Fruit fly (Drosophila melanogaster) whole organism, prepupa: ENCODE results near the gene CG44227.

Experiments
- CG10669 ChIP-seq: fragments of 200-800 bp; sonication (Bioruptor generic); optimal IDR thresholded peaks from 3 replicates; lab custom pipeline; 2018; ENCODE audit warnings: missing biosample characterization, mild to moderate bottlenecking, missing genetic modification characterization, moderate library complexity
- CG11294 ChIP-seq: fragments of 200-800 bp; sonication (Bioruptor generic); IDR thresholded peaks from 2 replicates; pipeline ENCODE4 v1.3.6; 2022; ENCODE audit warnings: missing biosample characterization, missing genetic modification characterization
- CG11762 ChIP-seq: fragments of 200-800 bp; sonication (Bioruptor generic); optimal IDR thresholded peaks from 3 replicates; lab custom pipeline; 2016; ENCODE audit warnings: missing biosample characterization, missing genetic modification characterization; ENCODE audit not compliant: insufficient read depth
- CG11902 ChIP-seq: fragments of 200-800 bp; sonication (Bioruptor generic); optimal IDR thresholded peaks from 3 replicates; lab custom pipeline; 2016; ENCODE audit warnings: missing biosample characterization, missing genetic modification characterization
- CG15336 ChIP-seq: fragments of 200-800 bp; sonication (Bioruptor generic); IDR thresholded peaks from 2 replicates; pipeline ENCODE4 v1.3.6; 2022; ENCODE audit warnings: missing biosample characterization, missing genetic modification characterization
- CG1621 ChIP-seq: fragments of 200-800 bp; sonication (Bioruptor generic); optimal IDR thresholded peaks from 3 replicates; lab custom pipeline; 2018; ENCODE audit warnings: missing biosample characterization, mild to moderate bottlenecking, missing genetic modification characterization
- CG16779 ChIP-seq: fragments of 200-800 bp; sonication (Bioruptor generic); optimal IDR thresholded peaks from 3 replicates; lab custom pipeline; 2017; ENCODE audit warnings: missing biosample characterization, mild to moderate bottlenecking, missing genetic modification characterization
- CG31627 ChIP-seq: fragments of 200-800 bp; sonication (Bioruptor generic); optimal IDR thresholded peaks from 3 replicates; lab custom pipeline; 2016; ENCODE audit warnings: missing biosample characterization, missing genetic modification characterization
- CG34406 ChIP-seq: fragments of 200-800 bp; sonication (Bioruptor generic); optimal IDR thresholded peaks from 3 replicates; lab custom pipeline; 2016; ENCODE audit warnings: missing biosample characterization, missing genetic modification characterization
- CG3919 ChIP-seq: fragments of 200-800 bp; sonication (Bioruptor generic); optimal IDR thresholded peaks from 3 replicates; lab custom pipeline; 2016; ENCODE audit warnings: missing biosample characterization, missing genetic modification characterization
- CG6163 ChIP-seq: fragments of 200-800 bp; sonication (Bioruptor generic); IDR thresholded peaks from 3 replicates; pipeline ENCODE4 v1.3.6; 2022; ENCODE audit warnings: missing biosample characterization, missing genetic modification characterization
- CG6276 ChIP-seq: fragments of 200-800 bp; sonication (Bioruptor generic); optimal IDR thresholded peaks from 2 replicates; lab custom pipeline; 2017; ENCODE audit warnings: missing biosample characterization, mild to moderate bottlenecking, missing genetic modification characterization
- CG6792 ChIP-seq: fragments of 200-800 bp; sonication (Bioruptor generic); optimal IDR thresholded peaks from 3 replicates; lab custom pipeline; 2016; ENCODE audit warnings: missing biosample characterization, missing genetic modification characterization
- CG6808 ChIP-seq: fragments of 200-800 bp; sonication (Bioruptor generic); optimal IDR thresholded peaks from 3 replicates; lab custom pipeline; 2017; ENCODE audit warnings: missing biosample characterization, missing genetic modification characterization, mild to moderate bottlenecking, moderate library complexity, missing genetic modification reagents
- CG6854 ChIP-seq: fragments of 200-800 bp; sonication (Bioruptor generic); optimal IDR thresholded peaks from 2 replicates; lab custom pipeline; 2017; ENCODE audit warnings: missing biosample characterization, mild to moderate bottlenecking, missing genetic modification characterization
- CG7368 ChIP-seq: fragments of 200-800 bp; sonication (Bioruptor generic); optimal IDR thresholded peaks from 3 replicates; lab custom pipeline; 2016; ENCODE audit warnings: missing biosample characterization, missing genetic modification characterization
- CG8119 ChIP-seq: fragments of 200-800 bp; sonication (Bioruptor generic); IDR thresholded peaks from 3 replicates; pipeline ENCODE4 v1.3.6; 2022; ENCODE audit warnings: missing biosample characterization, missing genetic modification characterization
- CG8632 ChIP-seq: fragments of 200-800 bp; sonication (Bioruptor generic); optimal IDR thresholded peaks from 3 replicates; lab custom pipeline; 2016; ENCODE audit warnings: missing biosample characterization, missing genetic modification characterization
- Eip75B ChIP-seq: fragments of 200-800 bp; sonication (Bioruptor generic); optimal IDR thresholded peaks from 3 replicates; lab custom pipeline; 2016; ENCODE audit warnings: missing biosample characterization, missing genetic modification characterization
- Eip78C ChIP-seq: fragments of 200-800 bp; sonication (Bioruptor generic); peaks from one replicate; lab custom pipeline; 2016; ENCODE audit warnings: missing biosample characterization, missing genetic modification characterization
- Eip93F ChIP-seq: fragments of 200-800 bp; sonication (Bioruptor generic); optimal IDR thresholded peaks from 2 replicates; lab custom pipeline; 2016; ENCODE audit warnings: missing biosample characterization, mild to moderate bottlenecking, missing genetic modification characterization
- Ets96B ChIP-seq: fragments of 200-800 bp; optimal IDR thresholded peaks from 2 replicates; lab custom pipeline; 2019; ENCODE audit warnings: missing biosample characterization, mild to moderate bottlenecking, missing genetic modification characterization, moderate library complexity
- Gug ChIP-seq: fragments of 200-800 bp; sonication (Bioruptor generic); IDR thresholded peaks from 2 replicates; pipeline ENCODE4 v1.3.6; 2022; ENCODE audit warnings: missing biosample characterization, missing genetic modification characterization
- Hr38 ChIP-seq: sonication (Bioruptor generic); optimal IDR thresholded peaks from 2 replicates; lab custom pipeline; 2016; ENCODE audit warnings: missing biosample characterization, missing genetic modification characterization
- Met ChIP-seq: fragments of 200-800 bp; sonication (Bioruptor generic); optimal IDR thresholded peaks from 3 replicates; lab custom pipeline; 2016; ENCODE audit warnings: missing biosample characterization, missing genetic modification characterization
- OdsH ChIP-seq: fragments of 200-800 bp; sonication (Bioruptor generic); optimal IDR thresholded peaks from 3 replicates; lab custom pipeline; 2016; ENCODE audit warnings: missing biosample characterization, missing genetic modification characterization
- acj6 ChIP-seq: fragments of 200-800 bp; sonication (Bioruptor generic); optimal IDR thresholded peaks from 3 replicates; lab custom pipeline; 2016; ENCODE audit warnings: missing biosample characterization, missing genetic modification characterization
- dac ChIP-seq: fragments of 200-800 bp; sonication (Bioruptor generic); optimal IDR thresholded peaks from 2 replicates; lab custom pipeline; 2017; ENCODE audit warnings: missing biosample characterization, mild to moderate bottlenecking, missing genetic modification characterization
- dsx ChIP-seq: fragments of 200-800 bp; optimal IDR thresholded peaks from 3 replicates; lab custom pipeline; 2019; ENCODE audit warnings: missing biosample characterization, mild to moderate bottlenecking, missing genetic modification characterization, moderate library complexity; ENCODE audit not compliant: poor library complexity, severe bottlenecking
- eg ChIP-seq: fragments of 200-800 bp; sonication (Bioruptor generic); IDR thresholded peaks from 3 replicates; pipeline ENCODE4 v1.3.6; 2022; ENCODE audit warnings: missing biosample characterization, missing genetic modification characterization
- esn ChIP-seq: fragments of 200-800 bp; sonication (Bioruptor generic); optimal IDR thresholded peaks from 2 replicates; lab custom pipeline; 2016; ENCODE audit warnings: missing biosample characterization, mild to moderate bottlenecking, missing genetic modification characterization, moderate library complexity
- fd85E ChIP-seq: fragments of 200-800 bp; sonication (Bioruptor generic); optimal IDR thresholded peaks from 3 replicates; lab custom pipeline; 2016; ENCODE audit warnings: missing biosample characterization, missing genetic modification characterization
- lz ChIP-seq: fragments of 200-800 bp; sonication (Bioruptor generic); optimal IDR thresholded peaks from 3 replicates; lab custom pipeline; 2016; ENCODE audit warnings: missing biosample characterization, missing genetic modification characterization
- pdm3 ChIP-seq: fragments of 200-800 bp; sonication (Bioruptor generic); optimal IDR thresholded peaks from 3 replicates; lab custom pipeline; 2016; ENCODE audit warnings: missing biosample characterization, missing genetic modification characterization
- ss ChIP-seq, 2 experiments: fragments of 200-800 bp; sonication (Bioruptor generic); optimal IDR thresholded peaks; 2 replicates in 1 of 2; 3 replicates in 1 of 2; lab custom pipeline; 2017 to 2018; ENCODE audit warnings: mild to moderate bottlenecking in 2 of 2, missing biosample characterization in 2 of 2, missing genetic modification characterization in 2 of 2, moderate library complexity in 1 of 2
- svp ChIP-seq: fragments of 200-800 bp; sonication (Bioruptor generic); peaks from one replicate; lab custom pipeline; 2016; ENCODE audit warnings: missing biosample characterization, missing genetic modification characterization
- vri ChIP-seq: fragments of 200-800 bp; sonication (Bioruptor generic); optimal IDR thresholded peaks from 3 replicates; lab custom pipeline; 2016; ENCODE audit warnings: missing biosample characterization, mild to moderate bottlenecking, missing genetic modification characterization

The CG44227 gene

dm6 chr3R:8722962-8723548 is 38.1 kb upstream of the CG44227 start, which contains the start of gene nom:
Gene nom, plus strand, starts transcription at chr3R:8723174.
- TF ChIP-seq CG6854 (GFP tag; lab: Kevin White, UChicago) (no peak), lz (GFP tag; lab: Kevin White, UChicago) (no peak), CG8119 (GFP tag; lab: Robert Waterston, UW) (no peak), Eip93F (GFP tag; lab: Kevin White, UChicago) (no peak), CG16779 (tag; lab: Kevin White, UChicago) (no peak), ss (GFP tag; optimal IDR thresholded peaks at IDR 0.05; lab: Kevin White, UChicago) (no peak), CG6808 (GFP tag; lab: Kevin White, UChicago) (no peak), CG15336 (no peak)

- TF ChIP-seq fd85E (GFP tag; lab: Kevin White, UChicago) (no peak), CG11762 (GFP tag; lab: Kevin White, UChicago) (no peak), CG6163 (GFP tag; lab: Robert Waterston, UW) (no peak), CG6276 (GFP tag; lab: Kevin White, UChicago) (no peak), dsx (GFP tag; lab: Kevin White, UChicago) (no peak), CG11902 (GFP tag; lab: Kevin White, UChicago) (no peak), Eip93F (GFP tag; lab: Kevin White, UChicago) (no peak), CG6792 (GFP tag; lab: Kevin White, UChicago) (no peak), CG1621 (no peak), CG6808 (GFP tag; lab: Kevin White, UChicago) (no peak), OdsH (GFP tag; lab: Kevin White, UChicago) (no peak), Eip78C (no peak)
Measured at dm6 chr3R:8721071-8721470, 36.1 kb upstream of the CG44227 start, which contains the start of gene CG8136. Gene CG8136, plus strand, starts transcription at chr3R:8721371.

DNA sequence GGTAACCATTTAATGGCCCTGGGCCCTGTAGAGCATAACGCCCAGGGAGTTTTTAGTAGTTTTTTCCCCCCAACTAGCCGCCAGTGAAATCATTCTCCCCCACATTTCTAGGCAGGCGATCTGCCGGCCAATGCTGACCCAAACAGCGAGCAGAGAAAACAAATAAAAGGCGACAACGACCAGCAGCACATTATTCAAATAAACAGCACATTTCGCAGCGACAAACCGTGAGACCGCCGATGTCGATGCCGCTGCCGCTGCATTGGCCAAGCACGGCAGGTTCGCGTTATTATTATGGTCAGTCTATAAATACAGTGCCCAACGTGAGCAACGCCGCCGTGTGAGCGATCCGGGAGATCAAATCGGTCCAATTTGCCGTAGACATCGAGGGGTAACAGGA is 33.9 kb upstream of the CG44227 start, which contains the start of gene CG11760:
Gene CG11760, plus strand, starts transcription at position 301 of the 400 bp plus-strand sequence.
- TF ChIP-seq Gug (GFP tag; lab: Robert Waterston, UW) (no peak), CG11902 (GFP tag; lab: Kevin White, UChicago) (no peak), Hr38 (no peak), fd85E (GFP tag; lab: Kevin White, UChicago) (no peak), Met (GFP tag; lab: Kevin White, UChicago) (no peak)

DNA sequence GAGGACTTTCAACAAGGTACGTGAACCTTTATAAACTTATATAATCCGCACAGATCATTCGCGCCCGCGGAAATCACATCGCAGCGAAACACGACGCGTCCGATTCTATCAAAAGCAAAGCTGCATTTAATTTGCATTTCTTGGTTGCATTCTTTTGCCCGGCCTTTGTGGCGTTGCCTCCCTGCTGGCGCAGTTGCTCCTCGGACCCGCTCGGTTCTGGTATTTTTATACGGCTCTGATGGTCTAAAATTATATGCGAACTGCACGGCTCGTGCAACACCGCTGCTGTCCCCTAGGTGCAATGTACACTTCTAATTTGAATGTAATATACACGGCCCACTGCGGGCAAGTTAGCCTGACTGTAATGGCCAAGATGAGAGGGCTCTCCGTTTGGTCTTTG is 33.4 kb upstream of the CG44227 start, which contains the start of gene Cks85A:
Gene Cks85A, minus strand, starts transcription at position 101 of the 400 bp plus-strand sequence.
- TF ChIP-seq Eip75B (GFP tag; lab: Kevin White, UChicago) (no peak), CG6163 (GFP tag; lab: Robert Waterston, UW) (0 out of 3 replicates have a peak, but pooled peaks have one; percentile 22)

DNA sequence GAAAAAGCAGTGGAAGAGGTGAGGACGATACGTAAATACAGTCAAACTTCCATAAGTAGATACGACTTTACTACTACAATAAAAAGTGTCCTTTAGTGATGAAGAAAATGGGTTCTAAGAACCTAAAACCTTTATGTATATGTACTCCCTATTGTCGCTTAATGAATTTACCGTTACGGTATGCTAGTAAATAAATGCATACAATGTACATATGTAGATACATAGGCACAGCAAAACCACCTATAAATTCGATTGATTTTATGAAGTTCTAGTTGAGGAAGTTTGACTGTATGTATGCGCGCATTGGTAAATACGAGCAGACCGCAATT is 31.5 kb upstream of the CG44227 start:
- no peak for TF ChIP-seq CG7368
- TF ChIP-seq lz (GFP tag; lab: Kevin White, UChicago), result no peak
- peak; percentile 48; the same call in 1 of the 2 replicates for TF ChIP-seq CG15336
- no peak for TF ChIP-seq Hr38
- TF ChIP-seq esn (GFP tag; lab: Kevin White, UChicago), result peak; percentile 49
- no peak for TF ChIP-seq CG11762 (GFP tag; lab: Kevin White, UChicago)
- TF ChIP-seq eg, result peak; percentile 54; the same call in 1 of the 3 replicates
- no peak for TF ChIP-seq CG16779 (tag; lab: Kevin White, UChicago)
- TF ChIP-seq CG8119 (GFP tag; lab: Robert Waterston, UW), result peak; percentile 44; the same call in 1 of the 3 replicates
- TF ChIP-seq acj6, result peak; percentile 10
- TF ChIP-seq dac, result no peak
- no peak for TF ChIP-seq CG11294 (GFP tag; lab: Robert Waterston, UW)
- TF ChIP-seq Ets96B, result no peak
- TF ChIP-seq svp, result no peak
- peak; percentile 50 for TF ChIP-seq CG31627 (GFP tag; lab: Kevin White, UChicago)
- TF ChIP-seq fd85E (GFP tag; lab: Kevin White, UChicago), result no peak
- no peak for TF ChIP-seq CG3919 (GFP tag; lab: Kevin White, UChicago)
- peak; percentile 15 for TF ChIP-seq CG34406 (GFP tag; lab: Kevin White, UChicago)
- no peak for TF ChIP-seq vri (GFP tag; lab: Kevin White, UChicago)
- no peak for TF ChIP-seq CG10669 (GFP tag; lab: Kevin White, UChicago)
- no peak for TF ChIP-seq pdm3 (GFP tag; lab: Kevin White, UChicago)
- TF ChIP-seq CG6163 (GFP tag; lab: Robert Waterston, UW), result 0 out of 3 replicates have a peak, but pooled peaks have one; percentile 11
- TF ChIP-seq Eip78C, result peak; percentile 43
- TF ChIP-seq CG8632, result no peak
- no peak for TF ChIP-seq CG11902 (GFP tag; lab: Kevin White, UChicago)
